Worm (Caenorhabditis elegans): ENCODE measurements around the gene Y54F10AL.1.

- TF ChIP-seq blmp-1 (tag; optimal IDR thresholded peaks at IDR 0.05; ENCODE audit: insufficient read depth) (no peak), nhr-21 (tag; optimal IDR thresholded peaks at IDR 0.05) (no peak), F13H6.1 (tag; optimal IDR thresholded peaks at IDR 0.05) (peak; percentile 11), ama-1 (optimal IDR thresholded peaks at IDR 0.05) (no peak), lin-13 (GFP tag; optimal IDR thresholded peaks at IDR 0.05) (peak; percentile 18), ZK546.5 (tag; optimal IDR thresholded peaks at IDR 0.05) (no peak), ztf-4 (tag; optimal IDR thresholded peaks at IDR 0.05) (no peak), R02D3.7 (tag; optimal IDR thresholded peaks at IDR 0.05) (no peak), sma-9 (GFP tag; optimal IDR thresholded peaks at IDR 0.05) (no peak), sma-9 (tag; optimal IDR thresholded peaks at IDR 0.05) (no peak), nhr-11 (tag; optimal IDR thresholded peaks at IDR 0.05) (no peak), nhr-77 (tag; optimal IDR thresholded peaks at IDR 0.05) (no peak), crh-2 (tag; optimal IDR thresholded peaks at IDR 0.05) (peak; percentile 47), mdl-1 (tag; optimal IDR thresholded peaks at IDR 0.05) (peak in 1 of 2 experiments; percentile 8)
Observed at ce11 chrIII:2535122-2535521, 47.6 kb downstream of the Y54F10AL.1 start.

All from whole organism, L2 larva.